Fruit fly (Drosophila melanogaster): ENCODE results near the gene CG32152.

Gene CG32152

DNA sequence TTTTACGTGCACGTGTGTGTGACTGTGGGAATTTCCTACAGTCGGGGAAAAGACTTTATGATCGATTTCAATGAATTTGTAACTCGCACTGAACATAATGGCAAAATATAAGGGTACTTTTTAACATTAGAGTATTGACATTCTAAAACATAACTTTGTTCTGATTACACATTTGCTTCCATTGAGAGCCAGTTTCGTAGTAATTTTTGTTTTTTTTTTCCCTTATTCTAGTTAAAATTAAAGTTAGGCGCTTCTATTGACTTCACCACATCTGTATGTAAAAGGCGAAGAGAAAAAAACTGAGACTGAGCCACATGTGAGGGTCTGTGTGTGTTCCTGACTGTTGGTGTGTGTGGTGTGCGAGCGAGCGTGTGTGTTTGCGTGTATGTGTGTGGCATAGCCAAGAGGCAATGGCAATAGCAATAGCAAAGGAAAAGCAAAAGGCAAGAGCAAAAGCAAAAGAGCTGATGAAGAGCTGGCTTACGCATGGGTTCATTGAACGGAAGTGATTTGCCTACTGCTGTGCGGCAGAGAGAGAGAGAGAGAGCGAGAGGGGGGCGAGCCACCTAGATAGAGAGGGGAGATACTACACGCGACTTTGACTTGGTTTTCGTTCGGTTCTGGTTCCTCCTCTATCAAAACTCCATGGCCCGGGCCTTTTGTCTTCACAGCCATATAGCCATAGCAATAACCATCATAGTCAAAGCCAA lies 18.2 kb upstream of the CG32152 start (continued):
- peak; percentile 72 for TF ChIP-seq CG32532 (GFP tag; IDR thresholded peaks at IDR 0.05)
- peak; percentile 41 for TF ChIP-seq CG31224 (GFP tag; IDR thresholded peaks at IDR 0.05)
- peak; percentile 23 for TF ChIP-seq Mad (GFP tag; optimal IDR thresholded peaks at IDR 0.05)
- TF ChIP-seq CG13624 (GFP tag; optimal IDR thresholded peaks at IDR 0.05), result peak; percentile 76
- peak; percentile 79 for TF ChIP-seq CG8924 (tag; optimal IDR thresholded peaks at IDR 0.05)
- TF ChIP-seq CG1792 (GFP tag; optimal IDR thresholded peaks at IDR 0.05), result peak; percentile 39
- TF ChIP-seq ac (GFP tag; optimal IDR thresholded peaks at IDR 0.05), result no peak
- no peak for TF ChIP-seq dimm (GFP tag; IDR thresholded peaks at IDR 0.05)
- TF ChIP-seq phol (tag; optimal IDR thresholded peaks at IDR 0.05), result peak; percentile 63
- no peak for TF ChIP-seq gcm2 (GFP tag; optimal IDR thresholded peaks at IDR 0.05)
- TF ChIP-seq CG5245 (GFP tag; optimal IDR thresholded peaks at IDR 0.05), result peak; percentile 60
- peak; percentile 72; the same call in 2 of the 3 replicates for TF ChIP-seq CG2199 (GFP tag; IDR thresholded peaks at IDR 0.05)
- no peak for TF ChIP-seq Lpt (GFP tag; optimal IDR thresholded peaks at IDR 0.05)
- TF ChIP-seq crc (GFP tag; optimal IDR thresholded peaks at IDR 0.05), result peak; percentile 72
- TF ChIP-seq ssp (GFP tag; IDR thresholded peaks at IDR 0.05), result peak; percentile 34; the same call in 1 of the 2 replicates
- TF ChIP-seq CG10543 (GFP tag; optimal IDR thresholded peaks at IDR 0.05), result peak; percentile 79
- TF ChIP-seq chinmo (GFP tag; IDR thresholded peaks at IDR 0.05; ENCODE audit: partially characterized antibody), result peak; percentile 39; the same call in 1 of the 4 replicates
- TF ChIP-seq nau (GFP tag; optimal IDR thresholded peaks at IDR 0.05), result peak; percentile 76
- 0 out of 3 replicates have a peak, but pooled peaks have one; percentile 21 for TF ChIP-seq H15 (GFP tag; IDR thresholded peaks at IDR 0.05)
- TF ChIP-seq CG10565 (GFP tag; optimal IDR thresholded peaks at IDR 0.05), result no peak
- no peak for TF ChIP-seq ken (GFP tag; IDR thresholded peaks at IDR 0.05)
- peak; percentile 32 for TF ChIP-seq CG12942 (GFP tag; optimal IDR thresholded peaks at IDR 0.05)
- TF ChIP-seq psq (GFP tag; optimal IDR thresholded peaks at IDR 0.05), result no peak
- TF ChIP-seq CG34422 (GFP tag; IDR thresholded peaks at IDR 0.05), result peak; percentile 27; the same call in 2 of the 3 replicates
- TF ChIP-seq cad (GFP tag; optimal IDR thresholded peaks at IDR 0.05), result no peak
- no peak for TF ChIP-seq mld (GFP tag; IDR thresholded peaks at IDR 0.05; ENCODE audit: partially characterized antibody)
- no peak; the same call in 1 of the 2 replicates for TF ChIP-seq CG10366 (GFP tag; IDR thresholded peaks at IDR 0.05)
- TF ChIP-seq CG10321 (GFP tag; IDR thresholded peaks at IDR 0.05), result no peak
- peak; percentile 84 for TF ChIP-seq CG7786 (GFP tag; optimal IDR thresholded peaks at IDR 0.05)
- TF ChIP-seq sens (GFP tag), result peak; percentile 87
- TF ChIP-seq NfI (GFP tag; optimal IDR thresholded peaks at IDR 0.05), result peak; percentile 69
- TF ChIP-seq TFAM (GFP tag; optimal IDR thresholded peaks at IDR 0.05), result no peak
- TF ChIP-seq shn (GFP tag; optimal IDR thresholded peaks at IDR 0.05), result peak; percentile 59
- peak; percentile 76 for TF ChIP-seq CG18619 (GFP tag; optimal IDR thresholded peaks at IDR 0.05)
- peak; percentile 48 for TF ChIP-seq bab2 (GFP tag; optimal IDR thresholded peaks at IDR 0.05)
- TF ChIP-seq grn (GFP tag; optimal IDR thresholded peaks at IDR 0.05), result no peak
- TF ChIP-seq gfzf (GFP tag; optimal IDR thresholded peaks at IDR 0.05), result no peak
- peak; percentile 37 for TF ChIP-seq CG4854 (GFP tag; optimal IDR thresholded peaks at IDR 0.05)
- TF ChIP-seq Oli (tag; optimal IDR thresholded peaks at IDR 0.05), result peak; percentile 78
- TF ChIP-seq Med (GFP tag), result peak; percentile 82
- no peak for TF ChIP-seq Optix (GFP tag; IDR thresholded peaks at IDR 0.05)
- TF ChIP-seq CG12391 (tag; optimal IDR thresholded peaks at IDR 0.05), result peak; percentile 78
- peak; percentile 1 for TF ChIP-seq mirr (GFP tag; optimal IDR thresholded peaks at IDR 0.05)
- TF ChIP-seq CG16815 (GFP tag; optimal IDR thresholded peaks at IDR 0.05), result peak; percentile 46
- TF ChIP-seq CG18262 (tag; optimal IDR thresholded peaks at IDR 0.05), result peak; percentile 76
- peak; percentile 46 for TF ChIP-seq onecut (GFP tag; IDR thresholded peaks at IDR 0.05)
- TF ChIP-seq CG14441 (GFP tag; IDR thresholded peaks at IDR 0.05), result peak; percentile 36; the same call in 1 of the 2 replicates
- TF ChIP-seq ATbp (GFP tag; optimal IDR thresholded peaks at IDR 0.05), result peak; percentile 42
- peak; percentile 6 for TF ChIP-seq CG33557 (GFP tag; optimal IDR thresholded peaks at IDR 0.05)
- TF ChIP-seq cato (GFP tag; optimal IDR thresholded peaks at IDR 0.05; ENCODE audit: borderline replicate concordance), result peak; percentile 38
